Fruit fly (Drosophila melanogaster) whole organism, embryonic: ENCODE data around the gene CG31495.

ENCODE experiments used
- Abd-B ChIP-seq: fragments of 200-800 bp; sonication (Bioruptor generic); optimal IDR thresholded peaks from 2 replicates; lab custom pipeline; 2018; ENCODE audit warnings: missing biosample characterization, mild to moderate bottlenecking, missing genetic modification characterization, moderate library complexity
- B-H1 ChIP-seq: fragments of 200-800 bp; sonication (Bioruptor generic); IDR thresholded peaks from 3 replicates; pipeline ENCODE4 v1.3.6; 2022; ENCODE audit warnings: missing biosample characterization, missing genetic modification characterization
- B-H2 ChIP-seq: fragments of 200-800 bp; sonication (Bioruptor generic); optimal IDR thresholded peaks from 2 replicates; lab custom pipeline; 2018; ENCODE audit warnings: missing biosample characterization, mild to moderate bottlenecking, missing genetic modification characterization
- CG10462 ChIP-seq: fragments of 200-800 bp; sonication (Bioruptor generic); optimal IDR thresholded peaks from 2 replicates; lab custom pipeline; 2016; ENCODE audit warnings: missing biosample characterization, missing genetic modification characterization
- CG11398 ChIP-seq: fragments of 200-800 bp; sonication (Bioruptor generic); optimal IDR thresholded peaks from 2 replicates; lab custom pipeline; 2016; ENCODE audit warnings: missing biosample characterization, missing genetic modification characterization
- CG12155 ChIP-seq: fragments of 200-800 bp; sonication (Bioruptor generic); optimal IDR thresholded peaks from 3 replicates; lab custom pipeline; 2016; ENCODE audit warnings: missing biosample characterization, missing genetic modification characterization
- CG12942 ChIP-seq: fragments of 200-800 bp; sonication (Bioruptor generic); optimal IDR thresholded peaks from 3 replicates; lab custom pipeline; 2016; ENCODE audit warnings: missing biosample characterization, missing genetic modification characterization
- CG14667 ChIP-seq: fragments of 200-800 bp; sonication (Bioruptor generic); IDR thresholded peaks from 2 replicates; pipeline ENCODE4 v1.3.6; 2022; ENCODE audit warnings: missing biosample characterization, missing genetic modification characterization
- CG14965 ChIP-seq: fragments of 200-800 bp; sonication (Bioruptor generic); optimal IDR thresholded peaks from 2 replicates; lab custom pipeline; 2016; ENCODE audit warnings: missing biosample characterization, missing genetic modification characterization, borderline replicate concordance
- CG15696 ChIP-seq: fragments of 200-800 bp; sonication (Bioruptor generic); optimal IDR thresholded peaks from 2 replicates; lab custom pipeline; 2019; ENCODE audit warnings: missing biosample characterization, mild to moderate bottlenecking, missing genetic modification characterization, moderate library complexity
- CG1647 ChIP-seq: fragments of 200-800 bp; sonication (Bioruptor generic); optimal IDR thresholded peaks from 3 replicates; lab custom pipeline; 2016; ENCODE audit warnings: missing biosample characterization, missing genetic modification characterization
- CG33213 ChIP-seq: fragments of 200-800 bp; sonication (Bioruptor generic); optimal IDR thresholded peaks from 3 replicates; lab custom pipeline; 2016; ENCODE audit warnings: missing biosample characterization, missing genetic modification characterization
- CG33557 ChIP-seq: fragments of 200-800 bp; sonication (Bioruptor generic); optimal IDR thresholded peaks from 2 replicates; lab custom pipeline; 2019; ENCODE audit warnings: missing biosample characterization, mild to moderate bottlenecking, missing genetic modification characterization, moderate library complexity
- CG34224 ChIP-seq: fragments of 200-800 bp; sonication (Bioruptor generic); IDR thresholded peaks from 3 replicates; pipeline ENCODE4 v1.3.6; 2022; ENCODE audit warnings: missing biosample characterization, missing genetic modification characterization; ENCODE audit not compliant: partially characterized antibody
- CG4854 ChIP-seq: fragments of 200-800 bp; sonication (Bioruptor generic); optimal IDR thresholded peaks from 2 replicates; lab custom pipeline; 2016; ENCODE audit warnings: missing biosample characterization, missing genetic modification characterization, inconsistent platforms
- CG8281 ChIP-seq: fragments of 200-800 bp; sonication (Bioruptor generic); optimal IDR thresholded peaks from 2 replicates; lab custom pipeline; 2018; ENCODE audit warnings: missing biosample characterization, mild to moderate bottlenecking, missing genetic modification characterization, moderate library complexity
- CG9727 ChIP-seq: fragments of 200-800 bp; sonication (Bioruptor generic); optimal IDR thresholded peaks from 3 replicates; lab custom pipeline; 2017; ENCODE audit warnings: missing biosample characterization, mild to moderate bottlenecking, missing genetic modification characterization
- D19B ChIP-seq: fragments of 200-800 bp; sonication (Bioruptor generic); optimal IDR thresholded peaks from 2 replicates; lab custom pipeline; 2017; ENCODE audit warnings: missing biosample characterization, mild to moderate bottlenecking, missing genetic modification characterization
- Eip74EF ChIP-seq, 2 experiments: fragments of 200-800 bp in 1 of 2; fragments of >200 bp in 1 of 2; sonication (Bioruptor generic) in 1 of 2; optimal IDR thresholded peaks; 2 replicates each; lab custom pipeline; 2017 to 2019; ENCODE audit warnings: missing biosample characterization in 2 of 2, missing genetic modification characterization in 2 of 2, mild to moderate bottlenecking in 1 of 2, moderate library complexity in 1 of 2
- Fer1 ChIP-seq: fragments of 200-800 bp; sonication (Bioruptor generic); optimal IDR thresholded peaks from 2 replicates; lab custom pipeline; 2017; ENCODE audit warnings: missing biosample characterization, mild to moderate bottlenecking, missing genetic modification characterization
- HHEX ChIP-seq: fragments of 200-800 bp; sonication (Bioruptor generic); optimal IDR thresholded peaks from 3 replicates; lab custom pipeline; 2017; ENCODE audit warnings: missing biosample characterization, mild to moderate bottlenecking, missing genetic modification characterization, missing genetic modification reagents
- Hand ChIP-seq: fragments of 200-800 bp; sonication (Bioruptor generic); optimal IDR thresholded peaks from 2 replicates; lab custom pipeline; 2017; ENCODE audit warnings: mild to moderate bottlenecking, missing biosample characterization, missing genetic modification reagents, missing genetic modification characterization
- NC2β ChIP-seq: fragments of 200-800 bp; sonication (Bioruptor generic); optimal IDR thresholded peaks from 2 replicates; lab custom pipeline; 2016; ENCODE audit warnings: missing biosample characterization, missing genetic modification characterization
- Sry-β ChIP-seq: fragments of 200-800 bp; sonication (Bioruptor generic); optimal IDR thresholded peaks from 2 replicates; lab custom pipeline; 2018; ENCODE audit warnings: missing biosample characterization, mild to moderate bottlenecking, missing genetic modification characterization, moderate library complexity
- Ssrp ChIP-seq: fragments of 200-800 bp; sonication (Bioruptor generic); optimal IDR thresholded peaks from 2 replicates; lab custom pipeline; 2018; ENCODE audit warnings: missing biosample characterization, mild to moderate bottlenecking, missing genetic modification characterization, moderate library complexity
- Stat92E ChIP-seq, 3 experiments: fragments of >200 bp in 2 of 3; fragments of 200-800 bp in 1 of 3; sonication (Bioruptor generic) in 1 of 3; optimal IDR thresholded peaks; 2 replicates each; lab custom pipeline; 2017 to 2019; ENCODE audit warnings: missing biosample characterization in 3 of 3, missing genetic modification characterization in 3 of 3, mild to moderate bottlenecking in 1 of 3, moderate library complexity in 1 of 3
- Vsx1 ChIP-seq: fragments of 200-800 bp; sonication (Bioruptor generic); optimal IDR thresholded peaks from 2 replicates; lab custom pipeline; 2017; ENCODE audit warnings: missing biosample characterization, mild to moderate bottlenecking, missing genetic modification characterization, missing genetic modification reagents
- amos ChIP-seq: fragments of 200-800 bp; sonication (Bioruptor generic); IDR thresholded peaks from 2 replicates; pipeline ENCODE4 v1.3.6; 2022; ENCODE audit warnings: missing biosample characterization, missing genetic modification characterization; ENCODE audit not compliant: partially characterized antibody
- aop ChIP-seq: fragments of 200-800 bp; sonication (Bioruptor generic); IDR thresholded peaks from 2 replicates; pipeline ENCODE4 v1.3.6; 2022; ENCODE audit warnings: missing biosample characterization, missing genetic modification characterization
- cas ChIP-seq: fragments of 200-800 bp; sonication (Bioruptor generic); IDR thresholded peaks from 2 replicates; pipeline ENCODE4 v1.3.6; 2022; ENCODE audit warnings: missing biosample characterization, missing genetic modification characterization
- chm ChIP-seq: fragments of 200-800 bp; sonication (Bioruptor generic); IDR thresholded peaks from 2 replicates; pipeline ENCODE4 v1.3.6; 2022; ENCODE audit warnings: missing biosample characterization, missing genetic modification characterization
- corto ChIP-seq: fragments of 200-800 bp; sonication (Bioruptor generic); optimal IDR thresholded peaks from 2 replicates; lab custom pipeline; 2016; ENCODE audit warnings: missing biosample characterization, mild to moderate bottlenecking, missing genetic modification characterization, moderate library complexity
- dimm ChIP-seq: fragments of 200-800 bp; sonication (Bioruptor generic); IDR thresholded peaks from 2 replicates; pipeline ENCODE4 v1.3.6; 2022; ENCODE audit warnings: missing biosample characterization, missing genetic modification characterization
- dm ChIP-seq: fragments of 200-800 bp; sonication (Bioruptor generic); optimal IDR thresholded peaks from 3 replicates; lab custom pipeline; 2016; ENCODE audit warnings: missing biosample characterization, missing genetic modification characterization
- dmrt99B ChIP-seq: fragments of 200-800 bp; sonication (Bioruptor generic); optimal IDR thresholded peaks from 2 replicates; lab custom pipeline; 2018; ENCODE audit warnings: missing biosample characterization, mild to moderate bottlenecking, missing genetic modification characterization, moderate library complexity
- eyg ChIP-seq: fragments of 200-800 bp; sonication (Bioruptor generic); optimal IDR thresholded peaks from 3 replicates; lab custom pipeline; 2016; ENCODE audit warnings: missing biosample characterization, missing genetic modification characterization
- kah ChIP-seq: fragments of 200-800 bp; sonication (Bioruptor generic); optimal IDR thresholded peaks from 2 replicates; lab custom pipeline; 2018; ENCODE audit warnings: missing biosample characterization, mild to moderate bottlenecking, missing genetic modification characterization
- kay ChIP-seq: fragments of 200-800 bp; sonication (Bioruptor generic); optimal IDR thresholded peaks from 2 replicates; lab custom pipeline; 2016; ENCODE audit warnings: missing biosample characterization, missing genetic modification characterization
- oc ChIP-seq: fragments of 200-800 bp; sonication (Bioruptor generic); optimal IDR thresholded peaks from 2 replicates; lab custom pipeline; 2018; ENCODE audit warnings: missing biosample characterization, mild to moderate bottlenecking, missing genetic modification characterization, moderate library complexity
- p53 ChIP-seq: fragments of 200-800 bp; sonication (Bioruptor generic); optimal IDR thresholded peaks from 2 replicates; lab custom pipeline; 2016; ENCODE audit warnings: missing biosample characterization, missing genetic modification characterization
- pfk ChIP-seq: fragments of 200-800 bp; sonication (Bioruptor generic); optimal IDR thresholded peaks from 2 replicates; lab custom pipeline; 2018; ENCODE audit warnings: missing biosample characterization, mild to moderate bottlenecking, missing genetic modification characterization, moderate library complexity
- repo ChIP-seq: fragments of 200-800 bp; sonication (Bioruptor generic); optimal IDR thresholded peaks from 2 replicates; lab custom pipeline; 2016; ENCODE audit warnings: missing biosample characterization, missing genetic modification characterization
- seq ChIP-seq: fragments of 200-800 bp; sonication (Bioruptor generic); IDR thresholded peaks from 2 replicates; pipeline ENCODE4 v1.3.6; 2022; ENCODE audit warnings: missing biosample characterization, missing genetic modification characterization
- sqz ChIP-seq: fragments of 200-800 bp; sonication (Bioruptor generic); optimal IDR thresholded peaks from 3 replicates; lab custom pipeline; 2018; ENCODE audit warnings: missing biosample characterization, mild to moderate bottlenecking, missing genetic modification characterization
- sug ChIP-seq: fragments of 200-800 bp; optimal IDR thresholded peaks from 2 replicates; lab custom pipeline; 2019; ENCODE audit warnings: missing biosample characterization, mild to moderate bottlenecking, missing genetic modification characterization, moderate library complexity
- tio ChIP-seq: fragments of 200-800 bp; sonication (Bioruptor generic); optimal IDR thresholded peaks from 2 replicates; lab custom pipeline; 2017; ENCODE audit warnings: missing biosample characterization, missing genetic modification characterization, inconsistent platforms
- unpg ChIP-seq: fragments of 200-800 bp; sonication (Bioruptor generic); optimal IDR thresholded peaks from 3 replicates; lab custom pipeline; 2018; ENCODE audit warnings: missing biosample characterization, mild to moderate bottlenecking, missing genetic modification characterization, moderate library complexity
- vnd ChIP-seq: fragments of 200-800 bp; sonication (Bioruptor generic); IDR thresholded peaks from 3 replicates; pipeline ENCODE4 v1.3.6; 2022; ENCODE audit warnings: missing biosample characterization, missing genetic modification characterization; ENCODE audit not compliant: partially characterized antibody
- zen2 ChIP-seq: fragments of 200-800 bp; sonication (Bioruptor generic); IDR thresholded peaks from 3 replicates; pipeline ENCODE4 v1.3.6; 2022; ENCODE audit warnings: missing biosample characterization, missing genetic modification characterization; ENCODE audit not compliant: partially characterized antibody

Gene CG31495

DNA sequence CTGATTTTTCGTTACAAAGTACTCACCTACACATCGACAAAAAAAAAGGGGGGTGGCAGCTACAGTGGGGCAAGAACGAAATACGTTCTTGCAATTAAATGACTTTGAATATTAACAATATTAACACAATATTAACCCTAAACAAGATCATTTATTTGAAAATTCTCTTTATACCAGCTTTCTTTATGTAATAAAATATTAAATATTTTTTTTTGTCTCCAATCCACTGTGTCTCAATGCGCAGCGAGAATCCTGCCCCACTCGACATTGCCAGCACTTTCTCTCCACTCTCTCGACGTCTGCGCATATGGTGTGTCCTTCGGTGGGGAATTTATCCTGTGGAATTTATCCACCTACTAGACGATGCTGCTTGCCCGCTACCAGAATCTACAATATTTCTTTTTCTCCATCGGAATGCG, 39.3 kb downstream of the CG31495 start (continued):
- TF ChIP-seq CG9727 (GFP tag; lab: Kevin White, UChicago) (peak; percentile 93), unpg (peak; percentile 89), CG12942 (GFP tag; lab: Kevin White, UChicago) (peak; percentile 74), oc (tag; lab: Kevin White, UChicago) (peak; percentile 84), CG15696 (tag; lab: Kevin White, UChicago) (peak; percentile 88), kah (GFP tag; lab: Kevin White, UChicago) (peak; percentile 76), zen2 (GFP tag; lab: Robert Waterston, UW) (no peak), chm (peak; percentile 95), Hand (GFP tag; lab: Kevin White, UChicago) (peak; percentile 98), repo (GFP tag; lab: Kevin White, UChicago) (no peak), pfk (GFP tag; lab: Kevin White, UChicago) (peak; percentile 50), sqz (peak; percentile 85), CG14667 (GFP tag; lab: Robert Waterston, UW) (peak; percentile 88), corto (GFP tag; lab: Kevin White, UChicago) (no peak), tio (GFP tag; lab: Kevin White, UChicago) (peak; percentile 72), Sry-β (GFP tag; lab: Kevin White, UChicago) (peak; percentile 26), Abd-B (peak; percentile 73), CG14965 (GFP tag; lab: Kevin White, UChicago) (no peak), CG10462 (peak; percentile 56), CG34224 (GFP tag; lab: Robert Waterston, UW) (no peak), CG11398 (GFP tag; lab: Kevin White, UChicago) (no peak), dmrt99B (tag; lab: Kevin White, UChicago) (peak; percentile 94), Vsx1 (peak; percentile 62), Ssrp (tag; lab: Kevin White, UChicago) (peak; percentile 85), NC2β (peak; percentile 32), Eip74EF (GFP tag; optimal IDR thresholded peaks at IDR 0.05; lab: Kevin White, UChicago) (peak in 1 of 2 experiments; percentile 84), D19B (GFP tag; lab: Kevin White, UChicago) (peak; percentile 70), B-H1 (GFP tag; lab: Robert Waterston, UW) (peak; percentile 91), HHEX (GFP tag; lab: Kevin White, UChicago) (peak; percentile 90), aop (GFP tag; lab: Robert Waterston, UW) (peak; percentile 60; the same call in 1 of the 2 replicates), kay (GFP tag; lab: Kevin White, UChicago) (peak; percentile 71), Fer1 (GFP tag; lab: Kevin White, UChicago) (peak; percentile 98), CG33557 (peak; percentile 80), dm (GFP tag; lab: Kevin White, UChicago) (no peak), CG1647 (peak; percentile 18), CG33213 (GFP tag; lab: Kevin White, UChicago) (peak; percentile 35), sug (tag; lab: Kevin White, UChicago) (peak; percentile 62), seq (GFP tag; lab: Robert Waterston, UW) (peak; percentile 97), cas (GFP tag; lab: Robert Waterston, UW) (peak; percentile 83), Stat92E (GFP tag; optimal IDR thresholded peaks at IDR 0.05; lab: Kevin White, UChicago) (no peak), CG4854 (GFP tag; lab: Kevin White, UChicago) (peak; percentile 66), vnd (GFP tag; lab: Robert Waterston, UW) (no peak), p53 (GFP tag; lab: Kevin White, UChicago) (no peak), dimm (GFP tag; lab: Robert Waterston, UW) (peak; percentile 74), amos (GFP tag; lab: Robert Waterston, UW) (no peak), eyg (GFP tag; lab: Kevin White, UChicago) (no peak), CG8281 (tag; lab: Kevin White, UChicago) (peak; percentile 63), CG12155 (GFP tag; lab: Kevin White, UChicago) (peak; percentile 83), B-H2 (GFP tag; lab: Kevin White, UChicago) (peak; percentile 96)
